Fruit fly (Drosophila melanogaster): ENCODE measurements around the gene CG42853.

CG42853 gene

dm6 chr3L:18166977-18167528 is 45.3 kb upstream of the CG42853 start (continued):
- no peak for TF ChIP-seq CG33557 (GFP tag; optimal IDR thresholded peaks at IDR 0.05)
- TF ChIP-seq CG34422 (GFP tag; IDR thresholded peaks at IDR 0.05), result no peak
- TF ChIP-seq sens (GFP tag), result peak; percentile 74
- TF ChIP-seq kni (GFP tag; optimal IDR thresholded peaks at IDR 0.05), result no peak
- no peak for TF ChIP-seq dati (GFP tag; IDR thresholded peaks at IDR 0.05)
- TF ChIP-seq CG3163 (GFP tag; optimal IDR thresholded peaks at IDR 0.05), result no peak
- TF ChIP-seq ash1 (GFP tag; optimal IDR thresholded peaks at IDR 0.05), result no peak
- no peak for TF ChIP-seq gsb-n (tag; optimal IDR thresholded peaks at IDR 0.05)
- TF ChIP-seq ssp (GFP tag; IDR thresholded peaks at IDR 0.05), result no peak
- peak; percentile 61 for TF ChIP-seq amos (GFP tag; IDR thresholded peaks at IDR 0.05; ENCODE audit: partially characterized antibody)
- TF ChIP-seq Aef1 (GFP tag; IDR thresholded peaks at IDR 0.05), result no peak
- peak; percentile 96 for TF ChIP-seq CG2199 (GFP tag; IDR thresholded peaks at IDR 0.05)
- TF ChIP-seq CG17829 (tag; optimal IDR thresholded peaks at IDR 0.05), result no peak
- no peak for TF ChIP-seq CG1792 (GFP tag; optimal IDR thresholded peaks at IDR 0.05)
- peak; percentile 47 for TF ChIP-seq Bgb (GFP tag; IDR thresholded peaks at IDR 0.05; ENCODE audit: partially characterized antibody)
- TF ChIP-seq phol (tag; optimal IDR thresholded peaks at IDR 0.05), result peak; percentile 7
- TF ChIP-seq CG2712 (tag; optimal IDR thresholded peaks at IDR 0.05), result peak; percentile 7
- TF ChIP-seq zfh2 (GFP tag; optimal IDR thresholded peaks at IDR 0.05), result no peak
- TF ChIP-seq CG16813 (GFP tag; IDR thresholded peaks at IDR 0.05; ENCODE audit: partially characterized antibody), result no peak
- no peak for TF ChIP-seq Ada2b (GFP tag; IDR thresholded peaks at IDR 0.05)

DNA sequence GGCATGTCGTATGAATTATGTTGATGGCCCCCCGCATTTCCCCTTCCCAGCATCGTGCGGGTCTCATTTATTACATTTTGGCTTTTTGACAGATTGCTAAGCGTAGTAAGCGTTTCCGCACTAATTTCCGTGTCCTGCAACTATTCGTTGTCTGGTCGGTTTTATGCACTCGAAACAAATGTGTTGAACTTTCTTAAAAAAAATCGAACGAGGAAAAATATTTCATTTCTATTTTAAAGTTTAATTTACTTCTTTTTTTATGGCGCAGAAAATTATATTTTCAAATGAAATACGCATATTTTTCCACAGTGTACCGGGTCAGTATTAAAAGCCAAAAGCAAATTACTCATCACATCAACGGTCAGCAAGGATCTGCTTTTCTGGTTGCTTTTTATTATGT is 43.0 kb upstream of the CG42853 start:
- TF ChIP-seq sens (GFP tag) (peak; percentile 68), CG1603 (tag; optimal IDR thresholded peaks at IDR 0.05) (peak; percentile 2), CG1529 (GFP tag; optimal IDR thresholded peaks at IDR 0.05) (no peak), Xrp1 (GFP tag; IDR thresholded peaks at IDR 0.05) (peak; percentile 12; the same call in 1 of the 2 replicates), Ets65A (GFP tag) (peak; percentile 44), al (GFP tag; IDR thresholded peaks at IDR 0.05) (no peak), gem (tag; optimal IDR thresholded peaks at IDR 0.05) (peak; percentile 26)

- TF ChIP-seq CG17359 (tag; optimal IDR thresholded peaks at IDR 0.05), result no peak
- no peak for TF ChIP-seq Nf-YB (GFP tag; optimal IDR thresholded peaks at IDR 0.05)
- TF ChIP-seq psq (GFP tag; optimal IDR thresholded peaks at IDR 0.05), result no peak
- no peak for TF ChIP-seq CG10959 (GFP tag; IDR thresholded peaks at IDR 0.05)
- no peak for TF ChIP-seq CG6254 (GFP tag; optimal IDR thresholded peaks at IDR 0.05)
- no peak for TF ChIP-seq eyg (GFP tag; optimal IDR thresholded peaks at IDR 0.05)
- peak; percentile 52; the same call in 1 of the 3 replicates for TF ChIP-seq z (GFP tag; IDR thresholded peaks at IDR 0.05)
- TF ChIP-seq CG6813 (GFP tag; optimal IDR thresholded peaks at IDR 0.05), result no peak
- no peak for TF ChIP-seq CG3163 (GFP tag; optimal IDR thresholded peaks at IDR 0.05)
- no peak for TF ChIP-seq Dll (GFP tag; IDR thresholded peaks at IDR 0.05; ENCODE audit: partially characterized antibody)
- no peak for TF ChIP-seq CG4617 (GFP tag; optimal IDR thresholded peaks at IDR 0.05; ENCODE audit: borderline replicate concordance)
- no peak for TF ChIP-seq prd (optimal IDR thresholded peaks at IDR 0.05)
- TF ChIP-seq prd (GFP tag; IDR thresholded peaks at IDR 0.05), result no peak
- TF ChIP-seq rib (GFP tag; IDR thresholded peaks at IDR 0.05), result no peak
- peak in 1 of 2 experiments; percentile 34 for TF ChIP-seq Pdp1 (GFP tag; optimal IDR thresholded peaks at IDR 0.05)
- TF ChIP-seq exex (tag; optimal IDR thresholded peaks at IDR 0.05), result no peak
- no peak for TF ChIP-seq CG3726 (GFP tag; IDR thresholded peaks at IDR 0.05)
- TF ChIP-seq Blimp-1 (GFP tag; optimal IDR thresholded peaks at IDR 0.05), result peak; percentile 69
These were observed 41.3 kb upstream of the CG42853 start for dm6 chr3L:18163127-18163526.

All from whole organism, embryonic.